Fruit fly (Drosophila melanogaster): Measurements from ENCODE around the gene Nfs1.

Gene Nfs1

dm6 chr2L:12026458-12027431 is 27.3 kb downstream of the Nfs1 start (continued):
- peak; percentile 37 for TF ChIP-seq CG8944 (GFP tag; optimal IDR thresholded peaks at IDR 0.05)
- TF ChIP-seq CG12391 (tag; optimal IDR thresholded peaks at IDR 0.05): peak; percentile 69
- TF ChIP-seq CG11247 (GFP tag; IDR thresholded peaks at IDR 0.05): peak; percentile 31; the same call in 1 of the 2 replicates
- no peak for TF ChIP-seq dan (GFP tag; IDR thresholded peaks at IDR 0.05)
- TF ChIP-seq Hey (tag; optimal IDR thresholded peaks at IDR 0.05): no peak
- no peak for TF ChIP-seq pita (GFP tag; optimal IDR thresholded peaks at IDR 0.05)
- TF ChIP-seq gcm (GFP tag; optimal IDR thresholded peaks at IDR 0.05): peak; percentile 20
- TF ChIP-seq bbx (GFP tag; IDR thresholded peaks at IDR 0.05; ENCODE audit: partially characterized antibody): no peak
- TF ChIP-seq CG12744 (GFP tag; optimal IDR thresholded peaks at IDR 0.05): no peak
- peak; percentile 52 for TF ChIP-seq Nf-YC (tag; optimal IDR thresholded peaks at IDR 0.05)
- no peak for TF ChIP-seq rib (GFP tag; IDR thresholded peaks at IDR 0.05)
- no peak for TF ChIP-seq abd-A (tag; optimal IDR thresholded peaks at IDR 0.05)
- no peak for TF ChIP-seq knrl (GFP tag; IDR thresholded peaks at IDR 0.05; ENCODE audit: partially characterized antibody)
- peak; percentile 77 for TF ChIP-seq CG9727 (GFP tag; optimal IDR thresholded peaks at IDR 0.05)
- TF ChIP-seq CHES-1-like (GFP tag; optimal IDR thresholded peaks at IDR 0.05): peak; percentile 31
- TF ChIP-seq Nf-YB (GFP tag; optimal IDR thresholded peaks at IDR 0.05): peak; percentile 44
- no peak for TF ChIP-seq pum (GFP tag; optimal IDR thresholded peaks at IDR 0.05)
- no peak for TF ChIP-seq CG2875 (GFP tag; optimal IDR thresholded peaks at IDR 0.05)
- no peak for TF ChIP-seq salm (tag; optimal IDR thresholded peaks at IDR 0.05)
- TF ChIP-seq cas (GFP tag; IDR thresholded peaks at IDR 0.05): no peak
- TF ChIP-seq CG10274 (GFP tag; optimal IDR thresholded peaks at IDR 0.05): no peak
- peak; percentile 52 for TF ChIP-seq Awh (GFP tag; IDR thresholded peaks at IDR 0.05)
- peak; percentile 22 for TF ChIP-seq CG9609 (GFP tag; optimal IDR thresholded peaks at IDR 0.05)
- peak; percentile 22 for TF ChIP-seq CG12769 (tag; optimal IDR thresholded peaks at IDR 0.05)
- TF ChIP-seq esg (GFP tag; conservative IDR thresholded peaks at IDR 0.05): no peak; the same call in 1 of the 2 replicates
- TF ChIP-seq yki (optimal IDR thresholded peaks at IDR 0.05): no peak
- peak; percentile 69 for TF ChIP-seq CG7839 (tag; optimal IDR thresholded peaks at IDR 0.05)
- peak; percentile 97 for TF ChIP-seq Adf1 (GFP tag; IDR thresholded peaks at IDR 0.05)
- TF ChIP-seq CG12659 (GFP tag; optimal IDR thresholded peaks at IDR 0.05): peak; percentile 68
- TF ChIP-seq CG18599 (GFP tag; optimal IDR thresholded peaks at IDR 0.05): peak; percentile 56

- no peak for TF ChIP-seq CG3995 (GFP tag; optimal IDR thresholded peaks at IDR 0.05)
- 0 out of 2 replicates have a peak, but pooled peaks have one; percentile 5 for TF ChIP-seq ara (GFP tag; IDR thresholded peaks at IDR 0.05)
- TF ChIP-seq Dfd (GFP tag; optimal IDR thresholded peaks at IDR 0.05): no peak
- TF ChIP-seq Sry-δ (GFP tag; optimal IDR thresholded peaks at IDR 0.05): no peak
- TF ChIP-seq CG3838 (GFP tag; optimal IDR thresholded peaks at IDR 0.05): no peak
- peak; percentile 42 for TF ChIP-seq Med (GFP tag)
- no peak for TF ChIP-seq Rfx (GFP tag; IDR thresholded peaks at IDR 0.05)
- no peak for TF ChIP-seq CG18764 (GFP tag; optimal IDR thresholded peaks at IDR 0.05)
- no peak for TF ChIP-seq Doc2 (GFP tag; IDR thresholded peaks at IDR 0.05)
- no peak for TF ChIP-seq jing (GFP tag; optimal IDR thresholded peaks at IDR 0.05)
- TF ChIP-seq Jarid2 (GFP tag; optimal IDR thresholded peaks at IDR 0.05): peak; percentile 23
- TF ChIP-seq sna (GFP tag; IDR thresholded peaks at IDR 0.05; ENCODE audit: partially characterized antibody): no peak
- no peak for TF ChIP-seq CG6765 (GFP tag; optimal IDR thresholded peaks at IDR 0.05)
- no peak for TF ChIP-seq CG12155 (GFP tag; optimal IDR thresholded peaks at IDR 0.05)
- TF ChIP-seq CG7928 (GFP tag; optimal IDR thresholded peaks at IDR 0.05): no peak
- TF ChIP-seq Mrtf (GFP tag; IDR thresholded peaks at IDR 0.05): no peak
- no peak for TF ChIP-seq Atf3 (GFP tag; optimal IDR thresholded peaks at IDR 0.05)
- peak; percentile 64 for TF ChIP-seq Ets65A (GFP tag)
- TF ChIP-seq sob (GFP tag; IDR thresholded peaks at IDR 0.05): no peak
- no peak for TF ChIP-seq chn (GFP tag; optimal IDR thresholded peaks at IDR 0.05)
- TF ChIP-seq Chrac-16 (GFP tag; optimal IDR thresholded peaks at IDR 0.05): no peak
These were observed 28.0 kb downstream of the Nfs1 start, which contains the start of gene dmGlut for dm6 chr2L:12027435-12027834. Gene dmGlut (plus strand): TSS chr2L:12027438.

Data from whole organism, embryonic.